Worm (Caenorhabditis elegans): ENCODE measurements around the gene nkb-2.

ce11 chrIV:10593570-10593969 lies 2.8 kb downstream of the nkb-2 start, which contains the start of gene C43F9.7:
- TF ChIP-seq cebp-1 (GFP tag; IDR thresholded peaks at IDR 0.05): no peak
- TF ChIP-seq cebp-1 (tag; optimal IDR thresholded peaks at IDR 0.05): no peak
- TF ChIP-seq ama-1 (optimal IDR thresholded peaks at IDR 0.05): no peak
- TF ChIP-seq ama-1 (GFP tag; optimal IDR thresholded peaks at IDR 0.05): no peak
- TF ChIP-seq rpc-1 (optimal IDR thresholded peaks at IDR 0.05): no peak
- TF ChIP-seq rpc-1 (tag; optimal IDR thresholded peaks at IDR 0.05): no peak
- no peak for TF ChIP-seq snpc-4 (GFP tag; optimal IDR thresholded peaks at IDR 0.05)
- no peak for TF ChIP-seq snpc-4 (tag; optimal IDR thresholded peaks at IDR 0.05)
- no peak for TF ChIP-seq rec-8 (tag; optimal IDR thresholded peaks at IDR 0.05)
- TF ChIP-seq snpc-1.3 (tag; optimal IDR thresholded peaks at IDR 0.05; ENCODE audit: insufficient read depth): no peak
- TF ChIP-seq snpc-3.4 (tag; optimal IDR thresholded peaks at IDR 0.05): no peak
